Fruit fly (Drosophila melanogaster): ENCODE measurements around the gene CG33333.

dm6 chr3R:17400102-17400501 is 17.2 kb upstream of the CG33333 start:
- TF ChIP-seq CTCF (optimal IDR thresholded peaks at IDR 0.05) (no peak), CG8478 (optimal IDR thresholded peaks at IDR 0.05) (no peak)

Data from S2 (cell line).